Worm (Caenorhabditis elegans) whole organism, L1 larva: ENCODE data around the gene Y41D4A.6.

Experiments
- C04F5.9 ChIP-seq: sonication (generic microtip); optimal IDR thresholded peaks from 2 replicates; lab custom pipeline; 2016; ENCODE audit warnings: missing genetic modification characterization, missing compliant biosample characterization
- alr-1 ChIP-seq: fragments of 200-800 bp; sonication (Bioruptor generic); optimal IDR thresholded peaks from 2 replicates; lab custom pipeline; 2018; ENCODE audit warnings: borderline replicate concordance, mild to moderate bottlenecking, missing genetic modification characterization, missing compliant biosample characterization
- ceh-63 ChIP-seq: fragments of 200-800 bp; sonication (Bioruptor generic); optimal IDR thresholded peaks from 2 replicates; lab custom pipeline; 2018; ENCODE audit warnings: mild to moderate bottlenecking, missing genetic modification characterization, missing compliant biosample characterization
- ceh-8 ChIP-seq: fragments of 200-800 bp; sonication (Bioruptor generic); optimal IDR thresholded peaks from 2 replicates; lab custom pipeline; 2018; ENCODE audit warnings: mild to moderate bottlenecking, missing genetic modification characterization, moderate library complexity, missing compliant biosample characterization
- dpl-1 ChIP-seq, 3 experiments: fragments of 150-350 bp in 2 of 3; sonication (generic microtip) in 1 of 3; optimal IDR thresholded peaks; 2 replicates each; lab custom pipeline; 2014 to 2017; ENCODE audit warnings: missing biosample characterization in 3 of 3, missing genetic modification characterization in 3 of 3, missing genetic modification reagents in 3 of 3
- dsc-1 ChIP-seq: sonication (generic microtip); optimal IDR thresholded peaks from 2 replicates; lab custom pipeline; 2016; ENCODE audit warnings: mild to moderate bottlenecking, missing genetic modification characterization, missing compliant biosample characterization
- efl-1 ChIP-seq, 4 experiments: fragments of 150-350 bp; optimal IDR thresholded peaks in 3 of 4; peaks in 1 of 4; 1 replicate in 1 of 4; 2 replicates in 3 of 4; lab custom pipeline; 2014; ENCODE audit warnings: missing biosample characterization in 2 of 4, missing genetic modification characterization in 2 of 4, missing genetic modification reagents in 2 of 4
- efl-3 ChIP-seq: fragments of 200-800 bp; sonication (Bioruptor generic); optimal IDR thresholded peaks from 2 replicates; lab custom pipeline; 2018; ENCODE audit warnings: mild to moderate bottlenecking, missing genetic modification characterization, missing compliant biosample characterization
- egl-13 ChIP-seq: sonication (generic microtip); optimal IDR thresholded peaks from 2 replicates; lab custom pipeline; 2016; ENCODE audit warnings: missing genotype, missing genetic modification reagents, missing genetic modification characterization, missing compliant biosample characterization
- egl-27 ChIP-seq, 2 experiments: fragments of 150-350 bp in 1 of 2; sonication (generic microtip); optimal IDR thresholded peaks; 3 replicates each; lab custom pipeline; 2017 to 2018; ENCODE audit warnings: missing biosample characterization in 2 of 2, missing genetic modification characterization in 2 of 2, missing genetic modification reagents in 2 of 2
- elt-3 ChIP-seq, 6 experiments: fragments of 150-350 bp in 1 of 6; sonication (generic microtip); optimal IDR thresholded peaks; 2 replicates each; lab custom pipeline; 2017 to 2018; ENCODE audit warnings: missing biosample characterization in 6 of 6, missing genetic modification characterization in 6 of 6, inconsistent platforms in 1 of 6
- ets-5 ChIP-seq: fragments of 200-800 bp; sonication (Bioruptor generic); IDR thresholded peaks from 2 replicates; pipeline ENCODE4 v1.3.6; 2022; ENCODE audit warnings: missing genetic modification characterization, missing compliant biosample characterization
- fkh-4 ChIP-seq: sonication (generic microtip); optimal IDR thresholded peaks from 2 replicates; lab custom pipeline; 2016; ENCODE audit warnings: missing compliant biosample characterization, missing genetic modification characterization, borderline replicate concordance
- hlh-17 ChIP-seq: fragments of 200-800 bp; sonication (Bioruptor generic); optimal IDR thresholded peaks from 2 replicates; lab custom pipeline; 2018; ENCODE audit warnings: missing genetic modification characterization, mild to moderate bottlenecking, missing compliant biosample characterization, moderate library complexity, borderline replicate concordance
- lin-35 ChIP-seq, 2 experiments: fragments of 150-350 bp; optimal IDR thresholded peaks; 2 replicates each; lab custom pipeline; 2014; ENCODE audit warnings: missing biosample characterization in 2 of 2, missing genetic modification characterization in 2 of 2, missing genetic modification reagents in 2 of 2
- lin-39 ChIP-seq: fragments of 150-350 bp; optimal IDR thresholded peaks from 2 replicates; lab custom pipeline; 2014; ENCODE audit warnings: missing biosample characterization, missing genetic modification reagents, missing genetic modification characterization
- mdl-1 ChIP-seq, 2 experiments: fragments of 150-350 bp; optimal IDR thresholded peaks; 2 replicates each; lab custom pipeline; 2014 to 2017; ENCODE audit warnings: missing biosample characterization in 2 of 2, missing genetic modification characterization in 2 of 2, inconsistent platforms in 1 of 2
- mef-2 ChIP-seq: fragments of 150-350 bp; optimal IDR thresholded peaks from 2 replicates; lab custom pipeline; 2014; ENCODE audit warnings: missing biosample characterization, missing genetic modification characterization
- mep-1 ChIP-seq: fragments of 150-350 bp; optimal IDR thresholded peaks from 2 replicates; lab custom pipeline; 2014; ENCODE audit warnings: missing biosample characterization, missing genetic modification characterization
- nhr-11 ChIP-seq: fragments of 150-350 bp; optimal IDR thresholded peaks from 2 replicates; lab custom pipeline; 2014; ENCODE audit warnings: missing biosample characterization, missing genetic modification characterization
- nhr-12 ChIP-seq: sonication (generic microtip); optimal IDR thresholded peaks from 2 replicates; lab custom pipeline; 2017; ENCODE audit warnings: missing biosample characterization, missing genetic modification characterization
- nhr-28 ChIP-seq: fragments of 150-350 bp; optimal IDR thresholded peaks from 2 replicates; lab custom pipeline; 2014; ENCODE audit warnings: missing biosample characterization, missing genetic modification characterization
- nhr-47 ChIP-seq: sonication (generic microtip); optimal IDR thresholded peaks from 2 replicates; lab custom pipeline; 2016; ENCODE audit warnings: mild to moderate bottlenecking, missing genetic modification characterization, moderate library complexity, missing compliant biosample characterization
- nhr-71 ChIP-seq: sonication (generic microtip); optimal IDR thresholded peaks from 2 replicates; lab custom pipeline; 2016; ENCODE audit warnings: mild to moderate bottlenecking, missing genetic modification characterization, moderate library complexity, missing compliant biosample characterization
- nhr-76 ChIP-seq: sonication (generic microtip); optimal IDR thresholded peaks from 2 replicates; lab custom pipeline; 2017; ENCODE audit warnings: missing biosample characterization, missing genetic modification characterization
- nhr-85 ChIP-seq: sonication (generic microtip); peaks from one replicate; lab custom pipeline; 2016; ENCODE audit warnings: missing genetic modification characterization, inconsistent platforms, missing compliant biosample characterization
- pqm-1 ChIP-seq: sonication (generic microtip); optimal IDR thresholded peaks from 3 replicates; lab custom pipeline; 2017; ENCODE audit warnings: missing biosample characterization, missing genetic modification characterization
- rnt-1 ChIP-seq: sonication (generic microtip); optimal IDR thresholded peaks from 2 replicates; lab custom pipeline; 2016; ENCODE audit warnings: mild to moderate bottlenecking, missing genetic modification characterization, moderate library complexity, missing compliant biosample characterization
- sup-37 ChIP-seq: fragments of 200-800 bp; sonication (Bioruptor generic); optimal IDR thresholded peaks from 2 replicates; lab custom pipeline; 2018; ENCODE audit warnings: mild to moderate bottlenecking, missing genetic modification characterization, missing compliant biosample characterization
- tlp-1 ChIP-seq: fragments of 150-350 bp; optimal IDR thresholded peaks from 2 replicates; lab custom pipeline; 2014; ENCODE audit warnings: missing biosample characterization, missing genetic modification characterization
- vab-15 ChIP-seq: sonication (generic microtip); optimal IDR thresholded peaks from 2 replicates; lab custom pipeline; 2017; ENCODE audit warnings: missing genotype, mild to moderate bottlenecking, missing genetic modification characterization, missing compliant biosample characterization
- zip-4 ChIP-seq: fragments of 200-800 bp; sonication (Bioruptor generic); optimal IDR thresholded peaks from 2 replicates; lab custom pipeline; 2018; ENCODE audit warnings: mild to moderate bottlenecking, missing genetic modification characterization, moderate library complexity, missing compliant biosample characterization
- ztf-11 ChIP-seq, 2 experiments: sonication (generic microtip); optimal IDR thresholded peaks; 2 replicates each; lab custom pipeline; 2016 to 2017; ENCODE audit warnings: missing genetic modification characterization in 2 of 2, missing biosample characterization in 1 of 2, missing compliant biosample characterization in 1 of 2
- ztf-4 ChIP-seq: fragments of 150-350 bp; optimal IDR thresholded peaks from 2 replicates; lab custom pipeline; 2014; ENCODE audit warnings: missing biosample characterization, missing genetic modification characterization

Y41D4A.6 gene

ce11 chrIV:1781559-1781958 is 36.3 kb upstream of the Y41D4A.6 start, which contains the start of gene frpr-19:
Gene frpr-19, minus strand, starts transcription at chrIV:1781659.
- TF ChIP-seq pqm-1 (tag; lab: Kevin White, UChicago) = no peak
- TF ChIP-seq fkh-4 (tag; lab: Kevin White, UChicago) = no peak
- TF ChIP-seq efl-1 (optimal IDR thresholded peaks at IDR 0.05; lab: Kevin White, UChicago) = no peak
- no peak for TF ChIP-seq efl-1 (GFP tag; optimal IDR thresholded peaks at IDR 0.05 in 1 of 2; lab: Kevin White, UChicago)
- no peak for TF ChIP-seq ztf-11 (tag; optimal IDR thresholded peaks at IDR 0.05; lab: Kevin White, UChicago)
- TF ChIP-seq dpl-1 (GFP tag; optimal IDR thresholded peaks at IDR 0.05; lab: Kevin White, UChicago) = no peak
- TF ChIP-seq zip-4 (GFP tag; lab: Kevin White, UChicago) = no peak
- TF ChIP-seq efl-3 (GFP tag; lab: Kevin White, UChicago) = no peak
- no peak for TF ChIP-seq nhr-85 (tag; lab: Kevin White, UChicago)
- TF ChIP-seq tlp-1 (tag; lab: Kevin White, UChicago) = no peak
- no peak for TF ChIP-seq lin-39 (tag; lab: Kevin White, UChicago)
- no peak for TF ChIP-seq rnt-1 (tag; lab: Kevin White, UChicago)
- no peak for TF ChIP-seq nhr-11 (tag; lab: Kevin White, UChicago)
- TF ChIP-seq ets-5 (GFP tag; lab: Robert Waterston, UW) = no peak

- TF ChIP-seq efl-1 (optimal IDR thresholded peaks at IDR 0.05; lab: Kevin White, UChicago) (no peak), efl-1 (GFP tag; optimal IDR thresholded peaks at IDR 0.05 in 1 of 2; lab: Kevin White, UChicago) (peak in 1 of 2 experiments; percentile 9), sup-37 (GFP tag; lab: Kevin White, UChicago) (no peak), vab-15 (tag; lab: Kevin White, UChicago) (no peak), nhr-12 (tag; lab: Kevin White, UChicago) (no peak)
Observed at ce11 chrIV:1771843-1772242, 26.5 kb upstream of the Y41D4A.6 start, which contains the start of gene Y41D4A.1. Gene Y41D4A.1, plus strand, starts transcription at chrIV:1772143.

ce11 chrIV:1769074-1769473 is 23.8 kb upstream of the Y41D4A.6 start:
- TF ChIP-seq ets-5 (GFP tag; lab: Robert Waterston, UW) (0 out of 2 replicates have a peak, but pooled peaks have one; percentile 41), dsc-1 (tag; lab: Kevin White, UChicago) (no peak), egl-27 (tag; optimal IDR thresholded peaks at IDR 0.05; lab: Kevin White, UChicago) (no peak), tlp-1 (tag; lab: Kevin White, UChicago) (no peak), nhr-76 (tag; lab: Kevin White, UChicago) (no peak), dpl-1 (GFP tag; optimal IDR thresholded peaks at IDR 0.05; lab: Kevin White, UChicago) (no peak), nhr-47 (no peak), hlh-17 (GFP tag; lab: Kevin White, UChicago) (no peak), elt-3 (tag; optimal IDR thresholded peaks at IDR 0.05; lab: Kevin White, UChicago) (no peak), nhr-11 (tag; lab: Kevin White, UChicago) (no peak), ceh-63 (no peak), ztf-4 (tag; lab: Kevin White, UChicago) (no peak), ceh-8 (GFP tag; lab: Kevin White, UChicago) (peak; percentile 71), C04F5.9 (tag; lab: Kevin White, UChicago) (no peak)

- TF ChIP-seq C04F5.9 (tag; lab: Kevin White, UChicago) (no peak), efl-3 (GFP tag; lab: Kevin White, UChicago) (no peak), egl-13 (no peak), lin-35 (GFP tag; optimal IDR thresholded peaks at IDR 0.05; lab: Kevin White, UChicago) (no peak), nhr-28 (tag; lab: Kevin White, UChicago) (no peak), mep-1 (tag; lab: Kevin White, UChicago) (no peak), ceh-63 (no peak), alr-1 (tag; lab: Kevin White, UChicago) (no peak), mef-2 (tag; lab: Kevin White, UChicago) (no peak), mdl-1 (tag; optimal IDR thresholded peaks at IDR 0.05; lab: Kevin White, UChicago) (no peak), nhr-71 (tag; lab: Kevin White, UChicago) (no peak), egl-27 (tag; optimal IDR thresholded peaks at IDR 0.05; lab: Kevin White, UChicago) (no peak)
Observed at ce11 chrIV:1768288-1768687, 23.0 kb upstream of the Y41D4A.6 start, which contains the start of gene col-108. Gene col-108, plus strand, starts transcription at chrIV:1768588.
